Worm (Caenorhabditis elegans): ENCODE measurements around the gene prmt-4.
A peak's percentile ranks its signal among the peaks of the same experiment; 100 is the strongest.

The prmt-4 gene

DNA sequence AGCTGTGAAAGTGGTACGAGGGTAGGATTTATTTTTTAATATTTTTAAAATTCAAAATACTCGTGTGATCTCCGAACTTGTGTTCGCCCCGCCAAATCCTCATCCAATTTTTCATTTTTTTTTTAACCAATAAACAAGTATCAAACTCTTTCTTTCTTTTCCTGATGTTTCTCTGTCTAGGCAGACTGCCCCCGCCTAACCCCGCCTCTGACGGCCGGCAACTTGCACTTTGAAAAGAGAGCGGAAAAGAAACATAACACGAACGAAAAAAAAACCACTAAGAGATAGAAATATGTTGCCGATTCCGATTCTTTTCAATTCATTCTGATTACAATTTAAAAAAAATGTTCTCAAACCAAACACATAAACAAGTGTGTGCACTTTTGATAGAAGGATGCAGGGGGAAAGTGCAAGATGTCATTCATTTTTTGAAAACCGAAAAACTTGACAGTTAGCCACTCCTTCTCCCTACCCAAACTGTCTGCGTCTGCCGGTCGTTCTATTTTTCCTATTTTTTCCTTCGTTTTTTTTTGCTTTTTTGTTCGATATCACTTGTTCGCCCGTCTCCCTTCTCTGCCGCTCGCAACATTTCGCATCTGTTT lies 22.6 kb upstream of the prmt-4 start:
- no peak for TF ChIP-seq hmg-4 (GFP tag; optimal IDR thresholded peaks at IDR 0.05)
- no peak for TF ChIP-seq ama-1 (optimal IDR thresholded peaks at IDR 0.05)
- no peak for TF ChIP-seq hmbx-1 (tag; optimal IDR thresholded peaks at IDR 0.05)
- TF ChIP-seq scrt-1 (GFP tag; IDR thresholded peaks at IDR 0.05), result no peak
- no peak for TF ChIP-seq ets-7 (tag; optimal IDR thresholded peaks at IDR 0.05)
- no peak for TF ChIP-seq hnd-1 (tag; optimal IDR thresholded peaks at IDR 0.05)
- no peak for TF ChIP-seq aly-1 (tag; optimal IDR thresholded peaks at IDR 0.05)
- no peak for TF ChIP-seq B0310.2 (tag; optimal IDR thresholded peaks at IDR 0.05)

DNA sequence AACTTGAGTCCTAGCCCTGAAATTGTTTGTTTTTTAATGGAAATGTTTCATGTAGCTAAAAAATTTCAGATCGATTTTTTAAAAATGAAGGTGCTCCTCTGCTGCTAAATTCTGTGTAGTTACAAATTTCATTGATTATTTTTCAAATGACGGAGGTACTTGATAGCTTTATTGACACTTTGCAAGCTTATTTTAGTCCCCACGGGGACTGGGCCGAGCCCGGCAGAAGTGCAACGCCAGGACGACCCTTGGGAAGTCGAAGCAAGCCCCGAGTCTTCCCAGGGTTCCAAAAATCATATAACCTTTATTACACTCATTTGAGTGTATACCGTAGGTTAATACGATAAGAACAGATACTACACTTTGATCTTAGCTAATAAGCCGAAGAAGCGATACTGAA lies 20.4 kb upstream of the prmt-4 start:
- TF ChIP-seq hmbx-1 (tag; optimal IDR thresholded peaks at IDR 0.05), result no peak
- no peak for TF ChIP-seq sea-1 (GFP tag; conservative IDR thresholded peaks at IDR 0.05)
- no peak for TF ChIP-seq ama-1 (optimal IDR thresholded peaks at IDR 0.05)
- TF ChIP-seq aly-1 (tag; optimal IDR thresholded peaks at IDR 0.05), result no peak
- no peak for TF ChIP-seq ceh-36 (tag; optimal IDR thresholded peaks at IDR 0.05)
- TF ChIP-seq flt-1 (GFP tag; IDR thresholded peaks at IDR 0.05), result no peak
- TF ChIP-seq B0310.2 (tag; optimal IDR thresholded peaks at IDR 0.05), result no peak
- no peak for TF ChIP-seq hmg-4 (GFP tag; optimal IDR thresholded peaks at IDR 0.05)
- TF ChIP-seq tbx-37 (GFP tag; conservative IDR thresholded peaks at IDR 0.05), result no peak

DNA sequence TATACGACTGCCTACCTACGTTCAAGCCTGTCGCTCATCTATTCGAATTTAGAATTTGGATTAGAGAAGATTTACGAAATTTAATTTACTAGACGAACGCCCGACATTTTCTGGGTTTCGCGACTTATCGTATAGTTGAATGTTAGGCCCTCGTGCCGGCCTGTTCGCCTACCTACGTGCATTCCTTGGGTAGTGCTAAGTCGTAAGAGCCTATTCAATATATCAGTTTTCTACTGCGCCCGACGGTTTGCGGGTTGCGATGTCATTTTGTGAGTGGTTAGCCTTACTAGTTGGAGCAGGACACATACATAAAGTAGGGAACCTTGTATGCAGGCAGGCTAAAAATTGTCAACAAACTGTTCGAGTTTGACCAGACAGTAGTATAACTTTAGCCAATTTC lies 19.5 kb upstream of the prmt-4 start:
- TF ChIP-seq ets-7 (tag; optimal IDR thresholded peaks at IDR 0.05) (no peak), sea-1 (GFP tag; conservative IDR thresholded peaks at IDR 0.05) (no peak), hmbx-1 (tag; optimal IDR thresholded peaks at IDR 0.05) (no peak), tbx-37 (GFP tag; conservative IDR thresholded peaks at IDR 0.05) (no peak), ama-1 (optimal IDR thresholded peaks at IDR 0.05) (no peak), tbx-11 (GFP tag; IDR thresholded peaks at IDR 0.05) (no peak), B0310.2 (tag; optimal IDR thresholded peaks at IDR 0.05) (no peak), scrt-1 (GFP tag; IDR thresholded peaks at IDR 0.05) (no peak), hnd-1 (tag; optimal IDR thresholded peaks at IDR 0.05) (no peak)

DNA sequence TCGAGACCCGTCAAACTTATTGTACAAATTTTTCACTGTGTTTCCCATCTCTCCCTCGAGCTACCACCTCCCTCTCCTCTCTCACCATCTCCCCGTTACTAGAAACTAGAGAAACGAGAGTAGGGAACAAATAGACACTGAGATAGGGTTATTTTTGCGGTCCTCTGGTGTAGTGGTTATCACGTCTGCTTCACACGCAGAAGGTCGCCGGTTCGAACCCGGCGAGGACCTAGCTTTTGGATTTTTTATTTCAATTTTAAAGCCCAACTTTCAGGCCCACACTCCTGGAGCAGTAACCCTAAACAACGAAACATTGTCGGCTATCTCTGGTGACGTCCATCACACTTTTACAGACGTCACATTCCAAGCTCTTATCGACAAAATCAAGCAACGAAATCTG lies 16.9 kb upstream of the prmt-4 start:
- TF ChIP-seq aly-1 (tag; optimal IDR thresholded peaks at IDR 0.05) (peak; percentile 76), F13C5.2 (tag; optimal IDR thresholded peaks at IDR 0.05) (peak; percentile 81), tra-4 (tag; optimal IDR thresholded peaks at IDR 0.05) (peak; percentile 61), flt-1 (GFP tag; IDR thresholded peaks at IDR 0.05) (peak; percentile 86), ets-7 (tag; optimal IDR thresholded peaks at IDR 0.05) (peak; percentile 47), B0310.2 (tag; optimal IDR thresholded peaks at IDR 0.05) (peak; percentile 27), ceh-36 (tag; optimal IDR thresholded peaks at IDR 0.05) (peak; percentile 46), ama-1 (optimal IDR thresholded peaks at IDR 0.05) (no peak), ceh-13 (GFP tag; optimal IDR thresholded peaks at IDR 0.05) (peak; percentile 63), tbx-11 (GFP tag; IDR thresholded peaks at IDR 0.05) (peak; percentile 83), hnd-1 (tag; optimal IDR thresholded peaks at IDR 0.05) (peak; percentile 62), hmbx-1 (tag; optimal IDR thresholded peaks at IDR 0.05) (peak; percentile 29), sea-1 (GFP tag; conservative IDR thresholded peaks at IDR 0.05) (peak; percentile 86), pes-1 (GFP tag; IDR thresholded peaks at IDR 0.05) (peak; percentile 89), tbx-37 (GFP tag; conservative IDR thresholded peaks at IDR 0.05) (peak; percentile 67), scrt-1 (GFP tag; IDR thresholded peaks at IDR 0.05) (peak; percentile 85), hmg-4 (GFP tag; optimal IDR thresholded peaks at IDR 0.05) (peak; percentile 61)

DNA sequence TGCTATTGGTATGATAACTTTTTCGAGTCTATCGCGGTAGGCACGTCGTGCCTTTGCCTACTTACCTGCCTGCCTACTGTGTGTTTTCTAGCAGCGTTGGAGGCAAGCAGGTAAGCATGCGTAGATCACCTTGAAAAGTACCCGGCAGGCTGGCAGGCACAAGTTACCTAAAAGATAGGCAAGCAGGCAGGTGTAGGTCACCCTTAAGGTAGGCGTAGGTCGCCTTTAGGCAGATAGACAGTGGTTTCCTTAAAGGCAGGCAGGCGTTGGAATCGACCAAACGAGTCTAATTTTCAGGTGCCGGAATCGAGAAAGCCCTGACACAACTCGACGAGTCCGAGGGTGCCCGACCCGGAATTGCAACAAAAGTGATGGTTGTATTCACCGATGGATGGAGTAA lies 16.3 kb upstream of the prmt-4 start:
- TF ChIP-seq ama-1 (optimal IDR thresholded peaks at IDR 0.05), result no peak
- no peak for TF ChIP-seq tbx-11 (GFP tag; IDR thresholded peaks at IDR 0.05)
- TF ChIP-seq B0310.2 (tag; optimal IDR thresholded peaks at IDR 0.05), result no peak
- TF ChIP-seq tra-4 (tag; optimal IDR thresholded peaks at IDR 0.05), result no peak
- TF ChIP-seq ceh-36 (tag; optimal IDR thresholded peaks at IDR 0.05), result no peak
- no peak for TF ChIP-seq ets-7 (tag; optimal IDR thresholded peaks at IDR 0.05)
- TF ChIP-seq ceh-13 (GFP tag; optimal IDR thresholded peaks at IDR 0.05), result no peak
- no peak for TF ChIP-seq sea-1 (GFP tag; conservative IDR thresholded peaks at IDR 0.05)

DNA sequence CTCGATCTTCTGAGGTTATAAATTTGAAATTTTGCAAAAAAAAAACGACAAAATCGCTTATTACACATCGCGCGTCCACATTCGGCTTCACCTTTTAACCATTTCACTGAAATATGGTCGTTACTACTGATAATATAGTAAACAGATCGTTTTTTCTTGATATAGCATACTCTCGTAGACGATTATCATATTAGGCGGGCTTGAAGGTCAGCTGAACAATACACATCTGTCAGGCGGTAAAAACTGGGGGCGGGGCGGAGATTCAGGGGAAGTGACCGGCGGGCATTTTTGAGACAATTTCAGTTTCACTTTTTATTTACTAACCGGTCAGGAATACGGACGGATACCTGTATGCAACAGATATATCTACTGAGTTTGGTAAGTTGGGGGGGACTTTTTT lies 11.8 kb upstream of the prmt-4 start, which contains the start of gene C18H7.1:
TSS of gene C18H7.1 (plus strand) at position 301 of the 400 bp plus-strand sequence.
- TF ChIP-seq hmbx-1 (tag; optimal IDR thresholded peaks at IDR 0.05), result no peak
- TF ChIP-seq ets-7 (tag; optimal IDR thresholded peaks at IDR 0.05), result no peak
- no peak for TF ChIP-seq tbx-37 (GFP tag; conservative IDR thresholded peaks at IDR 0.05)
- TF ChIP-seq aly-1 (tag; optimal IDR thresholded peaks at IDR 0.05), result no peak
- TF ChIP-seq tbx-11 (GFP tag; IDR thresholded peaks at IDR 0.05), result no peak
- TF ChIP-seq F13C5.2 (tag; optimal IDR thresholded peaks at IDR 0.05), result no peak
- no peak for TF ChIP-seq tra-4 (tag; optimal IDR thresholded peaks at IDR 0.05)
- TF ChIP-seq ceh-13 (GFP tag; optimal IDR thresholded peaks at IDR 0.05), result no peak
- no peak for TF ChIP-seq pes-1 (GFP tag; IDR thresholded peaks at IDR 0.05)
- TF ChIP-seq B0310.2 (tag; optimal IDR thresholded peaks at IDR 0.05), result no peak
- no peak for TF ChIP-seq scrt-1 (GFP tag; IDR thresholded peaks at IDR 0.05)
- TF ChIP-seq ceh-36 (tag; optimal IDR thresholded peaks at IDR 0.05), result no peak
- TF ChIP-seq flt-1 (GFP tag; IDR thresholded peaks at IDR 0.05), result no peak
- no peak for TF ChIP-seq ama-1 (optimal IDR thresholded peaks at IDR 0.05)
- no peak for TF ChIP-seq hnd-1 (tag; optimal IDR thresholded peaks at IDR 0.05)

DNA sequence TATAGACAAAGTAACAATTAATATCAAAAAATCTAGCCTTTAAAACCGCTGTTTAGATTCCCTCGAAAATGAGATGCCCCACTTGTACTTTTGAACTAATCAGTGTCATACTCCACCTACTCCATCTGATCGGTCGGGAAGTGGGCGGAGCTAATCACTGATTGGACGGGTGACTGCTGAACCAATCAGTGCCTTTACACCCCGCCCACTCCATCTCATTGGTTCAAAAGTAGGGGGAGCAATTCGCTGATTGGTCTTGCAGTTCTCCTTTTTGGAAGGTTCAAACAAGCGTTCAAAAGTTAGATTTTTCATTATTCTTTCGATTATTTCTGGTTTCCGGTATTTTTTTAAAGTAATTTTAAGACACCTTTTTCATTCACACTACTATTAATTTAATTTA lies 9.7 kb upstream of the prmt-4 start:
- no peak for TF ChIP-seq tbx-11 (GFP tag; IDR thresholded peaks at IDR 0.05)
- TF ChIP-seq hmbx-1 (tag; optimal IDR thresholded peaks at IDR 0.05), result no peak
- TF ChIP-seq sea-1 (GFP tag; conservative IDR thresholded peaks at IDR 0.05), result no peak
- no peak for TF ChIP-seq scrt-1 (GFP tag; IDR thresholded peaks at IDR 0.05)
- no peak for TF ChIP-seq aly-1 (tag; optimal IDR thresholded peaks at IDR 0.05)
- TF ChIP-seq ets-7 (tag; optimal IDR thresholded peaks at IDR 0.05), result no peak

DNA sequence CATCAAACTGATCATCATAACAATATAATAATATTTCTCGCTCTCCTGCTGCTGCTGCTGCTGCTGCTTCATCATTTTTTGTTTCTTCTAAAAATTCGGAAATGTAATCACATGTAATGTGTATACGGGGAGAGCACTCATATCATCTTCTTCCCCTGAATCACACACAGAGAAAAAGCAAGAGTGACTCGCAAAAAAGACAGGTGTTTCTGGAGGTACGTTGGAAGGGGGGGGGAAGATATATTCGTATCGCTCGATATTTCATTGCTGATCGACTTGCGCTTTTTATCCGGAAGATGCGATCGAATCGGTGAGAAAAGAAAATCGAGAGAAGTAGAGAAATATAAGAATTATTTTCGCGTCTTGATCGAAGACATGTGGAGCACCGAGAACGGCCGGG lies 4.2 kb upstream of the prmt-4 start:
- no peak for TF ChIP-seq sea-1 (GFP tag; conservative IDR thresholded peaks at IDR 0.05)
- TF ChIP-seq tbx-11 (GFP tag; IDR thresholded peaks at IDR 0.05), result no peak
- TF ChIP-seq aly-1 (tag; optimal IDR thresholded peaks at IDR 0.05), result no peak
- no peak for TF ChIP-seq flt-1 (GFP tag; IDR thresholded peaks at IDR 0.05)

Data from whole organism, early embryonic.